Fruit fly (Drosophila melanogaster): ENCODE data around the gene MED26.

dm6 chr4:832985-833384 lies 44.2 kb upstream of the MED26 start:
- TF ChIP-seq psq (optimal IDR thresholded peaks at IDR 0.05) (no peak), insv (optimal IDR thresholded peaks at IDR 0.05) (no peak), Myc (optimal IDR thresholded peaks at IDR 0.05) (no peak)

Data from Kc167 (cell line).